Worm (Caenorhabditis elegans): ENCODE results near the gene msp-50.

ce11 chrII:5231111-5231510 lies 31.5 kb downstream of the msp-50 start, which contains the start of gene EGAP2.1:
- TF ChIP-seq ama-1 (optimal IDR thresholded peaks at IDR 0.05) (no peak), unc-3 (GFP tag; conservative IDR thresholded peaks at IDR 0.05) (no peak), unc-3 (tag; optimal IDR thresholded peaks at IDR 0.05) (no peak), eyg-1 (tag; optimal IDR thresholded peaks at IDR 0.05) (no peak), pag-3 (tag; optimal IDR thresholded peaks at IDR 0.05; ENCODE audit: borderline replicate concordance) (no peak)
